Worm (Caenorhabditis elegans) whole organism, midembryonic: ENCODE data around the gene R02F11.9.

Experiments
- T22C8.4 ChIP-seq: fragments of 200-800 bp; sonication (Bioruptor generic); IDR thresholded peaks from 2 replicates; pipeline ENCODE4 v1.3.6; 2022; ENCODE audit warnings: missing genetic modification characterization, missing compliant biosample characterization
- cog-1 ChIP-seq: sonication (generic microtip); optimal IDR thresholded peaks from 2 replicates; lab custom pipeline; 2016; ENCODE audit warnings: missing genetic modification characterization, missing compliant biosample characterization
- flt-1 ChIP-seq: fragments of 200-800 bp; sonication (Bioruptor generic); IDR thresholded peaks from 2 replicates; pipeline ENCODE4 v1.3.6; 2022; ENCODE audit warnings: missing genetic modification characterization, missing compliant biosample characterization
- klf-2 ChIP-seq: fragments of 200-800 bp; sonication (Bioruptor generic); conservative IDR thresholded peaks from 2 replicates; pipeline ENCODE4 v1.3.6; 2022; ENCODE audit warnings: missing genetic modification reagents, missing genetic modification characterization, missing compliant biosample characterization
- med-1 ChIP-seq: sonication (generic microtip); optimal IDR thresholded peaks from 2 replicates; lab custom pipeline; 2017; ENCODE audit warnings: missing genetic modification characterization, mild to moderate bottlenecking, missing compliant biosample characterization, antibody characterized with exemption, missing genetic modification reagents; ENCODE audit not compliant: insufficient read depth
- ref-1 ChIP-seq: fragments of 200-800 bp; sonication (Bioruptor generic); conservative IDR thresholded peaks from 2 replicates; pipeline ENCODE4 v1.3.6; 2022; ENCODE audit warnings: missing genetic modification reagents, missing genetic modification characterization, missing compliant biosample characterization
- tab-1 ChIP-seq: fragments of 200-800 bp; sonication (Bioruptor generic); IDR thresholded peaks from 2 replicates; pipeline ENCODE4 v1.3.6; 2022; ENCODE audit warnings: missing genetic modification characterization, missing compliant biosample characterization
- ztf-23 ChIP-seq: fragments of 200-800 bp; sonication (Bioruptor generic); IDR thresholded peaks from 2 replicates; pipeline ENCODE4 v1.3.6; 2022; ENCODE audit warnings: missing genetic modification reagents, missing genetic modification characterization, missing compliant biosample characterization
- ztf-29 ChIP-seq: fragments of 200-800 bp; sonication (Bioruptor generic); IDR thresholded peaks from 2 replicates; pipeline ENCODE4 v1.3.6; 2022; ENCODE audit warnings: missing genetic modification reagents, missing genetic modification characterization, missing compliant biosample characterization

Gene R02F11.9

DNA sequence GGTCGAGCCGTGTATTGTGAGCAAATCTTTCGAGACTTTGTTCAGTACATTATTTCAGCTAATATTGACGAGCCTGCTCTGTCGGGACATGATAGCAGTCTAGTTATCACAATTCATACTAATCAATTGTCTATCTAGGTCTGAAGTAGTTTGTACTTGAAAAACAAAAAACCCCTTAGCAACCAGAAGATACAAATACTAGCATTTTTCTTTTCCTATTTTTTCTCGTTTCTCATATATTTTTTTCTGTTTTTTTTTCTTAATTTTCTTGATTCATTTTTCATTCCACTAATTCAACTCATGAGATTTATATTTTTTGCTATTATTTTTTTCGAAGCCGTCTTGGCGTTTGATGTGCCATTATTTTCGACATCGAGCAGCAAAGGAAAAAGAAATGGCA, at the start of gene R02F11.9:
TSS of gene R02F11.9 (plus strand) at position 301 of the 400 bp plus-strand sequence.
- no peak for TF ChIP-seq ztf-29 (GFP tag; lab: Robert Waterston, UW)
- TF ChIP-seq flt-1 (GFP tag; lab: Robert Waterston, UW), result no peak
- no peak for TF ChIP-seq med-1 (GFP tag; lab: Kevin White, UChicago)
- no peak for TF ChIP-seq klf-2 (GFP tag; lab: Robert Waterston, UW)
- TF ChIP-seq tab-1 (GFP tag; lab: Robert Waterston, UW), result no peak
- no peak for TF ChIP-seq ztf-23
- no peak for TF ChIP-seq ref-1 (GFP tag; lab: Robert Waterston, UW)
- no peak for TF ChIP-seq T22C8.4 (GFP tag; lab: Robert Waterston, UW)
- no peak for TF ChIP-seq cog-1 (tag; lab: Kevin White, UChicago)

DNA sequence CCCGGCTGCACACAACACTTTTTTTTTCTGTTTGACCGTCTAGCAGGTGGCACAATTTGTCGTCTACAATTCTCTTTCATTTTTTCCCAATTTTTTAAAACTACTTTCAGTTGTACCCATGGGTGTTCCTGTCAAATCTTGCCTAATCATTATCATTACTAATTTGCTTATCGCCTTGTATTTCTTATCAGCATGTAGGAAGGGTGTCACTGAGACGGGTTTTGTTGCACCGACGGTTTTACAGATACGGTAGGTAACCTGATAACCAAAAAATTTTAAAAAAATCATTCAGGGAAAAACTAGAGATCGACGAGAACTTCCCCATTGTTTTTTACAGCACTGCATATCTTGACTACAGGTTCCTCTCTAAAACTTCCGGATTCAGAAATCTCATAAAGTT, 49.5 kb upstream of the R02F11.9 start, which contains the start of gene F39G3.2:
TSS of gene F39G3.2 (plus strand) at position 105 of the 400 bp plus-strand sequence.
- TF ChIP-seq tab-1 (GFP tag; lab: Robert Waterston, UW) (no peak), ztf-29 (GFP tag; lab: Robert Waterston, UW) (no peak), med-1 (GFP tag; lab: Kevin White, UChicago) (no peak), ref-1 (GFP tag; lab: Robert Waterston, UW) (no peak), ztf-23 (no peak), klf-2 (GFP tag; lab: Robert Waterston, UW) (no peak), cog-1 (tag; lab: Kevin White, UChicago) (no peak), flt-1 (GFP tag; lab: Robert Waterston, UW) (no peak)

DNA sequence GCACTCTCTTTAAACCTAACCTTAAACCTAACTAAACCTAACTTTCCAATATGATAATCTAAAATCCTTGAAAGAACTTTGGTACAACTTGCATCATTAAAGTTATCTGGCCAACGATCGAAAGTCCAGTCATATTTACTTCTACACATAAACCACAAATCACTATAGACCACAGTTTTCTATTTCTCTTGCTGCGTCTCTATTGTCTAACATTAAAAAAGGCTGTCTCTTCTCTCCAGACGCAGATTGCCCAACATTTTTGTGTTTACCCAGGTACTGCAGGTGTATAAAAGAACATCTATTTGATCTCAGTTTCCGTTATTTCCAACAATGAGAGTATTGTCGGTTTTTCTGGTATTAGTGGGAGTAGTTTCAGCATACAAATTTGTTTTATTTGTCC, 45.1 kb upstream of the R02F11.9 start, which contains the start of gene ugt-61:
TSS of gene ugt-61 (plus strand) at position 233 of the 400 bp plus-strand sequence.
- no peak for TF ChIP-seq tab-1 (GFP tag; lab: Robert Waterston, UW)
- no peak for TF ChIP-seq T22C8.4 (GFP tag; lab: Robert Waterston, UW)
- no peak for TF ChIP-seq med-1 (GFP tag; lab: Kevin White, UChicago)
- TF ChIP-seq ztf-29 (GFP tag; lab: Robert Waterston, UW), result no peak
- no peak for TF ChIP-seq flt-1 (GFP tag; lab: Robert Waterston, UW)
- no peak for TF ChIP-seq ref-1 (GFP tag; lab: Robert Waterston, UW)
- TF ChIP-seq klf-2 (GFP tag; lab: Robert Waterston, UW), result no peak
- TF ChIP-seq cog-1 (tag; lab: Kevin White, UChicago), result no peak
- TF ChIP-seq ztf-23, result no peak

DNA sequence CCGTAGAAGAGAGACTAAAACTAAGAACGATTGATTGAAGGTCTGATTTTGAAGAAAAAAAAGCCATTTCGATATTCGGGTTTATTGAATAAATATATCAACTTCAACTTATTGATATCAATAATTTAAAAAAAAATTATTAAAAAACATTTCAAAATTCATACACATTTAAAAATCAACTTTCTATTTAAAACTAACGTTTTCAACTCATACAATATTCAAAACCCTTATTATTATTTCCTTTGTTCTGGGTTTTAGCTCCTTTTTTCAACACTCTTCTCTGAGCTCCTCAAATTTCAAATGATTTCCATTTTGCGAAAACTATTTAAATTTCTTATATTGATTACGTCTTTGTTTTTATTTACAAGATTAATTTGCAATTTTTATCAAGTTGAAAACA, 42.0 kb upstream of the R02F11.9 start, which contains the start of gene C18G1.7:
TSS of gene C18G1.7 (plus strand) at position 301 of the 400 bp plus-strand sequence.
- no peak for TF ChIP-seq flt-1 (GFP tag; lab: Robert Waterston, UW)

DNA sequence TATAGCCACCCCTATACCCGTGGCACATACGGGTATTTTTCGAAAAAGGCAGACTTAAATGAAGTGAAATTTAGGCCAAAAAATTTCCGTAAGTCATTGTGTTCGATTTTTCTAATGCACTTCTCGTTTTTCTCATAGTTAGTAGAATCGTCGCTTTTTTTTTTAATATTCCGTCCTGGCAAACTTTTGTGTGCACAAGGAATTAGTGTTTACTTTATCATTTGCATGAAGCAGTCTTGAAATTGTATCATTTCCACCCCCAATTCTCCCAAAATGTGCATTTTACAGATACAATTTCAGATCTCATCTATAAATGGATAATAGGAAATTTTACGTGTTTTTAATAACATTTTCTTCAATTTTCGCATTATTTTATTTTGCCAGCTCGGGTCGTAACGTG, 37.0 kb upstream of the R02F11.9 start, which contains the start of gene C18G1.6:
TSS of gene C18G1.6 (plus strand) at position 301 of the 400 bp plus-strand sequence.
- TF ChIP-seq flt-1 (GFP tag; lab: Robert Waterston, UW) (no peak), ztf-29 (GFP tag; lab: Robert Waterston, UW) (no peak), ref-1 (GFP tag; lab: Robert Waterston, UW) (no peak)

DNA sequence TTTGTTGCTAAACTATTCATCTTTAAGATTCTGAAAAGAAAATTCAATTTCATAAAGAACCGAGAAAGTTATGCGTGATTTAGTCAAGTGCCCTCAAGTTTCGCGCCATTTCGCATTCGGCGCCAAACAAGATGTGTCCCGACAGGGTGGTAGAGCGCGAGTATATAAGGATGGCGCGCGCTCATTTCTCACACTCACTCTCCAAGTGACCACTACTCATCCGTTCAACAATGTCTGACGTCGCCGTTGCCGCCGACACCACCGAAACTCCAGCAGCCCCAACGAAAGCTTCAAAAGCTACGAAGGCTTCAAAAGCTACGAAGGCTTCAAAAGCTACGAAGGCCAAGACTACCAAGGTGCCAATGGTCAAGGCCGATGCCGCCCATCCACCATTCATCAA, 33.1 kb upstream of the R02F11.9 start, which contains the start of gene hil-4:
TSS of gene hil-4 (plus strand) at position 191 of the 400 bp plus-strand sequence.
- TF ChIP-seq ztf-29 (GFP tag; lab: Robert Waterston, UW), result no peak
- TF ChIP-seq ztf-23, result no peak
- TF ChIP-seq cog-1 (tag; lab: Kevin White, UChicago), result no peak
- no peak for TF ChIP-seq klf-2 (GFP tag; lab: Robert Waterston, UW)
- TF ChIP-seq ref-1 (GFP tag; lab: Robert Waterston, UW), result no peak
- TF ChIP-seq tab-1 (GFP tag; lab: Robert Waterston, UW), result no peak
- no peak for TF ChIP-seq T22C8.4 (GFP tag; lab: Robert Waterston, UW)
- no peak for TF ChIP-seq flt-1 (GFP tag; lab: Robert Waterston, UW)
- no peak for TF ChIP-seq med-1 (GFP tag; lab: Kevin White, UChicago)

DNA sequence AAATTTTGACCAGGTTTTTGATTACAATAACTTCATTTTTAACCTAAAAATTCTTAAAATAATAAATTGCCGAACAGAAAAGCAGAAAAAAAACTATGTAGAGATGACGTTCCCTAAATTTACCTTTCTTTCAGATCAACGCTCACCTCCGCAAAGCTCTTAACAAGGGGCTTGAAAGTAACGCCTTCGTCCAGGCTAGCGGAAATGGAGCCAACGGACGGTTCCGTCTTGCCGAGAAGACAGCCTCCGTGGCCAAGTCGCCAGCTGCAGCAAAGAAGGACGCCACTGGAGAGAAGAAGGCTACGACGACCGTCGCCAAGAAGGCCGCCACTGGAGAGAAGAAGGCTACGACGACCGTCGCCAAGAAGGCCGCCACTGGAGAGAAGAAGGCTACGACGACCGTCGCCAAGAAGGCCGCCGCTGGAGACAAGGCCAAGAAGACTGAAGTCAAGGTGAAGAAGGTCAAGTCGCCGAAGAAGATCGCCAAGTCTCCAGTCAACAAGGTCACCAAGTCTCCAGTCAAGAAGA, 32.5 kb upstream of the R02F11.9 start:
- TF ChIP-seq T22C8.4 (GFP tag; lab: Robert Waterston, UW), result no peak
- no peak for TF ChIP-seq ztf-23
- no peak for TF ChIP-seq tab-1 (GFP tag; lab: Robert Waterston, UW)
- no peak for TF ChIP-seq ztf-29 (GFP tag; lab: Robert Waterston, UW)
- no peak for TF ChIP-seq med-1 (GFP tag; lab: Kevin White, UChicago)
- no peak for TF ChIP-seq klf-2 (GFP tag; lab: Robert Waterston, UW)
- no peak for TF ChIP-seq ref-1 (GFP tag; lab: Robert Waterston, UW)
- no peak for TF ChIP-seq flt-1 (GFP tag; lab: Robert Waterston, UW)
- TF ChIP-seq cog-1 (tag; lab: Kevin White, UChicago), result no peak

DNA sequence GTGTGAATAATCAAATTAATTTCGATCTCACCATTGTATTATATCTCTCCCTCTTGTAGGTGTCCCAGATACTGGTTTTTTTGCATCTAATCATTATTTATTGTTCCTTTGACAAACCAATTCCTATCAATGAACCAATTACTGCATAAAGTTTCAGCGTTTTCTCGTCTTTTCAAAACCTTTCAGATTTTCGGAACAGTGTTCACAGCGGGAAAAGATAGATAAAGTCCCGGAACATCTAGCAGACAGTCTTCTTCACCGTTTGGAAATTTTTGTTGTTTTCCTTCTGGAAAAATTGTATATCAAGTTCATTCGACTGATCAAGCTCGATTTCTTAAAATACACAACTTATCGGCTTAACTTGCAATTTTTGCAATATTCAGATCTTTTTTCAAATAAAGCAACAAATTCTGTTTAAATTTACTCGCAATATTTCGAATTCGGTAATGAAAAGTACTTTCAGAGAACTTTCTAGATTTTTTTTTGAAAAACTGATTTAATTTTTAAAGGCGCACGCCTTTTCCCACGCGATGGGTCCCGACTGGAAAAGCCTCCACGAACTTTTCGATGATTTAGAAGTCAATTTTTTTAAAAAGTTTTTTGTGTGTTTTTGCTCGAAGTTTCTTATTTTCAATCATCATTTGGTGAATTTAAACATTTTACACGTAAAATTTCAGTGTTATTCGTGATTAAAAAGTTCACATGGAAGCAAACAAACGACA, 31.8 kb upstream of the R02F11.9 start, which contains the start of gene pgl-3:
TSS of gene pgl-3 (plus strand) at position 672 of the 722 bp plus-strand sequence.
- TF ChIP-seq flt-1 (GFP tag; lab: Robert Waterston, UW), result no peak
- TF ChIP-seq cog-1 (tag; lab: Kevin White, UChicago), result no peak
- TF ChIP-seq ref-1 (GFP tag; lab: Robert Waterston, UW), result no peak
- no peak for TF ChIP-seq med-1 (GFP tag; lab: Kevin White, UChicago)
- TF ChIP-seq klf-2 (GFP tag; lab: Robert Waterston, UW), result no peak
- TF ChIP-seq ztf-29 (GFP tag; lab: Robert Waterston, UW), result no peak
- TF ChIP-seq T22C8.4 (GFP tag; lab: Robert Waterston, UW), result no peak
- TF ChIP-seq tab-1 (GFP tag; lab: Robert Waterston, UW), result no peak
- TF ChIP-seq ztf-23, result no peak

DNA sequence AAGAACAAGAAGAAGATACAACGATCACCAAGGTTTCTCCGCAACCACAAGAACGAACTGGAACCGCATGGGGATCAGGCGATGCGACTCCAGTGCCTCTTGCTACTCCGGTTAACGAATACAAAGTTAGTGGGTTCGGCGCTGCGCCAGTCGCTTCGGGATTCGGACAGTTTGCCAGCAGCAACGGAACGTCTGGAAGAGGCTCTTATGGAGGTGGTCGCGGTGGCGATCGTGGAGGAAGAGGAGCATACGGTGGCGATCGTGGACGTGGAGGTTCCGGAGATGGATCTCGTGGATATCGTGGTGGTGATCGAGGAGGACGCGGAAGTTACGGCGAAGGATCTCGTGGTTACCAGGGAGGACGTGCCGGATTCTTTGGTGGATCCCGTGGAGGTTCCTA, 29.2 kb upstream of the R02F11.9 start:
- TF ChIP-seq T22C8.4 (GFP tag; lab: Robert Waterston, UW) (no peak), med-1 (GFP tag; lab: Kevin White, UChicago) (no peak), klf-2 (GFP tag; lab: Robert Waterston, UW) (no peak)
